Worm (Caenorhabditis elegans) whole organism, L4/young adult: ENCODE measurements around the gene metl-5.

Experiments
- W03F9.2 ChIP-seq: fragments of 150-350 bp; optimal IDR thresholded peaks from 2 replicates; lab custom pipeline; 2014; ENCODE audit warnings: missing biosample characterization, missing genetic modification characterization
- dao-5 ChIP-seq: sonication (generic microtip); optimal IDR thresholded peaks from 2 replicates; lab custom pipeline; 2016; ENCODE audit warnings: missing genotype, missing genetic modification characterization, moderate library complexity, missing compliant biosample characterization

ce11 chrIII:4830207-4830606, 27.4 kb downstream of the metl-5 start, which contains the start of gene nspd-9:
- TF ChIP-seq W03F9.2 (no peak), dao-5 (tag; lab: Kevin White, UChicago) (no peak)
